Worm (Caenorhabditis elegans) whole organism, dauer: ENCODE data around the gene T06A1.1.

ENCODE experiments used
- unc-62 ChIP-seq: sonication (generic microtip); optimal IDR thresholded peaks from 2 replicates; lab custom pipeline; 2017; ENCODE audit warnings: missing biosample characterization, missing genetic modification reagents, missing genetic modification characterization

T06A1.1 gene

DNA sequence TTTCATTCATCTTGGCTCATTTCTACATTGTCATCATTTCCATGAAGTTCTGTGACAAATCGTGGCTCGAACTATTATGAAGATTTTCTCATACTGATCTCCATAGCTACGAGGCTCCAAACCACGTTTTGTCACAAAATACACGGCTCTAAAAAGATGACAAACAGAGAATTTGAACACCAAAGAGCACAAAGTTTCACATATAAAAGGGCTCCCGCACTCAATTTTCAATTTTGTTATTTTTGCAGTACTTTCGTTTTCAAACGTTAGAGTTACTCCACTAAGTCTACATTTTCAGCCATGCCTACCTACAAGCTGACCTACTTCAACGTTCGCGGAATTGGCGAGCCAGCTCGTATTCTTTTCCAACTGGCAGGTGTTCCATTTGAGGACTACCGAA, 4.1 kb downstream of the T06A1.1 start, which contains the start of gene gst-37:
gst-37 (plus strand) TSS at position 301 of the 400 bp plus-strand sequence.
- no peak for TF ChIP-seq unc-62 (GFP tag; lab: Kevin White, UChicago)

DNA sequence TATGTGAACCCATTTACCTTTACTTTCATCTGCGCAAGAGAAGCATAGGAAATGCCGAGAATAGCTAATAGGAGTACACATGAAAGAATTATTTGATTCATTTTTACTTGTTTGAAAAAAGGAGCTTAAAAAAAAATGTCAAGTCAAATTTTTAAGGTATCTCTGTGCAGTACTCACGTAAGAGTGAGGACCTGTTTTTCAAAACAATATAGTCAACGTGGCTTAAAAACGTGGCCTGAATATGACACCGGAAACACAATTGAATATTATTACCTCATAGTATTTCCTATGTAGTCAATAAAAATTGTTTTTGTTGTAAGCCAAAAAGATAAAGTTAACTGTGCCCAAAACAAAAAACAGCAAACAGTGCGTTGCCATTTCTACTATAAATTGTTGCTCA, 5.3 kb downstream of the T06A1.1 start, which contains the start of gene Y32G9A.12:
Y32G9A.12 (minus strand) TSS at position 101 of the 400 bp plus-strand sequence.
- TF ChIP-seq unc-62 (GFP tag; lab: Kevin White, UChicago) = no peak

- TF ChIP-seq unc-62 (GFP tag; lab: Kevin White, UChicago) = no peak
Observed at ce11 chrV:1918030-1918559, 7.3 kb downstream of the T06A1.1 start, which contains the start of gene Y32G9A.2. Gene Y32G9A.2, plus strand, starts transcription at chrV:1918509.

DNA sequence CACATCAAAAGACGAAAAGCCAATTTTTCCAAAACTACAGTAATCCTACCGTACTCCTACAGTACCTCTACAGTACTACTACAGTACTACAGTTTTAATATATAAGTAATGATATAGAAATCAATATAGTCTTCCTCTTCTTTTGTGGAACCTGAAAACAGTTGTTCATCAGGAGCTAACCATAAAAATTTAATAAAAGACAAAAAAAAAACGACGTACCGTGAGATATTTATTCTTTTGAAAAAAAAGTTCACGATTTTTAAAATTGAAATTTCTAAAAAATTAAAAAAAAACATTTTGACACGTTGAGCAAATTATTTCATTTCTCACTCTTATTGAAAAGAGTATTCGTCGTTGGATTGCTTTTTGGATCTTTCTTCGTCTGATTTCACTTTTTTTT, 14.3 kb downstream of the T06A1.1 start, which contains the start of gene Y32G9A.3:
Y32G9A.3 (plus strand) TSS at position 301 of the 400 bp plus-strand sequence.
- TF ChIP-seq unc-62 (GFP tag; lab: Kevin White, UChicago) = no peak

ce11 chrV:1908542-1908941, 16.8 kb downstream of the T06A1.1 start, which contains the start of gene srp-3:
Gene srp-3, plus strand, starts transcription at chrV:1908842.
- TF ChIP-seq unc-62 (GFP tag; lab: Kevin White, UChicago) = no peak

DNA sequence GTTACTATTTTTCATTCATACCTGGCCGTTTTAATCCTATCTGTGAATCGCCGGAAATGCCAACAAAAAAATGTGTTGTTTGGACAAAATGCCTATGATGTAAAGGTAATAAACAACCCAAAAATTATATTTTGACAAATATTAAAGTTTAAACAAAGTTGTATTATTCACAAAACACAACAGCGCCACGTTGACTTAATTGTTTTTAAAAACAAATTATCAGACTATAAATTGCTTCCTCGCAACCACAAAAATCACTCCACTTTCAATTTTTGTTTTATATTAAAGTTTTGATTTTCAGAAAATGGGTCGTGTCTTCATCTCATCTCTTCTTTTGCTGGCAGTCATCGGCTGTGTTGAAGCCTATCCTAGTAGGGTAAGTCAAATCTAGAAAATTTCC, 18.0 kb downstream of the T06A1.1 start, which contains the start of gene Y32G9A.5:
Y32G9A.5 (plus strand) TSS at position 301 of the 400 bp plus-strand sequence.
- no peak for TF ChIP-seq unc-62 (GFP tag; lab: Kevin White, UChicago)

DNA sequence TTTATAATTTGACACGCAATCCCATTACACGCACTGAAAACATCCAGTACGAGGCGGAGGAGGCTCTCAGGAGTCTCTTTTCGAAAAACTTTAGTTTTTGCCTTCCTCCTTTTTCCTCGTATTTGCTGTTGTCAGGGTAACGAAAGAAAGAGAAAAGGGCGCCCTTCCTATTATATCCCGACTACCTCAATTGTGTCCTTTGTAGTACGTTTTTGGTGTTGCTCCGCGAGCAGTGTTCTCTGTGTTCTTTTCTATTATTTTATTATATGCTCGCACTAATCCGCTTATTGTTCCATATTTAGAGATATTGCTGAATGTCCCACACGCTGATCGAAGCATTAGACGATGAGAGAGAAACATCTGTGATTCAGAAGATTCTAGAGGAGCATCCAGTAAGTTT, 29.9 kb downstream of the T06A1.1 start, which contains the start of gene nphp-2:
nphp-2 (plus strand) TSS at position 301 of the 400 bp plus-strand sequence.
- TF ChIP-seq unc-62 (GFP tag; lab: Kevin White, UChicago) = no peak

ce11 chrV:1892567-1893277, 32.7 kb downstream of the T06A1.1 start, which contains the start of gene zig-11:
Gene zig-11, minus strand, starts transcription at chrV:1892939.
- no peak for TF ChIP-seq unc-62 (GFP tag; lab: Kevin White, UChicago)

- no peak for TF ChIP-seq unc-62 (GFP tag; lab: Kevin White, UChicago)
Observed at ce11 chrV:1889996-1890395, 35.4 kb downstream of the T06A1.1 start.

- no peak for TF ChIP-seq unc-62 (GFP tag; lab: Kevin White, UChicago)
Observed at ce11 chrV:1888299-1888698, 37.1 kb downstream of the T06A1.1 start.

ce11 chrV:1886997-1887396, 38.4 kb downstream of the T06A1.1 start:
- no peak for TF ChIP-seq unc-62 (GFP tag; lab: Kevin White, UChicago)

DNA sequence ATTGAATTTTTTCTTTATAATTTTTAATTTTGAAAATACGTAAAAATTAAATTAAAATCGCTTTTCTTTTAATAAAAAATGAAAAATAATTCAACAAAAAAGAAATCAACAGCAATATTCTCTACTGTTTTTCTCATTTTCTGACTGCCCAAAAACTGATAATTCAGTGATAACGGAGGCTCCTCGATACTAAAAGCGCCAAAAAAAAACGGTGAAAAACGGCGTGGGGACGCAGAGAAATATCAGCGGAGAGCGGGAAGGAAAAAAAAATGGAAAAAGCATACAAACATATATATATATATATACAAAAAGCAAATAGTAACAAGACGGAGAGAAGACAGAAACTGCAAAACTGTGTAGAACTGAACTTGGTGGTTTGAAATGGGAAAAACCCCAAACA, 42.3 kb downstream of the T06A1.1 start:
- no peak for TF ChIP-seq unc-62 (GFP tag; lab: Kevin White, UChicago)

- TF ChIP-seq unc-62 (GFP tag; lab: Kevin White, UChicago) = no peak
Observed at ce11 chrV:1878030-1878429, 47.4 kb downstream of the T06A1.1 start.

DNA sequence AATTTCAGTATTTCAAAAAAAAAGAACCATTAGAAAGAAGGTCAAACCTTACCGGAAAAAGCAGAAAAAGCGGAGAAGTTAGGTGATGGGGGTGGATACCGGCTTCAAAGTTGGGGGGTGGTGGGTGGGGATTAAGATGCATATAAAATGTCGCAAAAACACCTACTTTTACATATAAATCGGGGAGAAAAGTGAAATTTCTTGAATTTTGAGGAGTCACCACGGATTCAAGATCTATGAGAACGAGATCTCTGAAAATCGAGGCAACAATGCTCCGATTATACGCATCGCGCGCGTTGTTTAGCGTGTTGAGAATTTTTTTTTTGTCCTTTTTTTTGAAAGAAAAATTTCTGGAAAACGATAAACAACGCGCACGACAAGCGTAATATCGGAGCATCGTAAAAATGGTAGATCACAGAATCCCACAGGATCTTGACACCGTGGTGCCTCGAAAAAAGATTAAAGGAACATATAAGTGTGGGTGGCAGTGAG, 49.8 kb downstream of the T06A1.1 start:
- no peak for TF ChIP-seq unc-62 (GFP tag; lab: Kevin White, UChicago)

- no peak for TF ChIP-seq unc-62 (GFP tag; lab: Kevin White, UChicago)
Observed at ce11 chrV:1874827-1875226, 50.6 kb downstream of the T06A1.1 start.
